Worm (Caenorhabditis elegans) whole organism, L2 larva: ENCODE results near the gene ptp-4A2.
A peak's percentile ranks its signal among the peaks of the same experiment; 100 is the strongest.

Experiments
- C34F6.9 ChIP-seq: fragments of 150-350 bp; optimal IDR thresholded peaks from 2 replicates; lab custom pipeline; 2014; ENCODE audit warnings: missing biosample characterization, missing genetic modification characterization
- F13H6.1 ChIP-seq: sonication (generic microtip); optimal IDR thresholded peaks from 2 replicates; lab custom pipeline; 2016; ENCODE audit warnings: missing genetic modification characterization, missing compliant biosample characterization
- R02D3.7 ChIP-seq: fragments of 150-350 bp; optimal IDR thresholded peaks from 2 replicates; lab custom pipeline; 2014; ENCODE audit warnings: missing biosample characterization, missing genetic modification characterization
- Y55F3AM.14 ChIP-seq: fragments of 200-800 bp; sonication (Bioruptor generic); optimal IDR thresholded peaks from 2 replicates; lab custom pipeline; 2018; ENCODE audit warnings: mild to moderate bottlenecking, missing genetic modification characterization, missing compliant biosample characterization
- aly-2 ChIP-seq: fragments of 150-350 bp; optimal IDR thresholded peaks from 2 replicates; lab custom pipeline; 2014; ENCODE audit warnings: missing biosample characterization, missing genetic modification characterization
- ama-1 ChIP-seq: fragments of 150-350 bp; optimal IDR thresholded peaks from 2 replicates; lab custom pipeline; 2018; ENCODE audit warnings: inconsistent platforms
- blmp-1 ChIP-seq: sonication (generic microtip); optimal IDR thresholded peaks from 2 replicates; lab custom pipeline; 2017; ENCODE audit warnings: missing genetic modification characterization, mild to moderate bottlenecking, missing compliant biosample characterization, antibody characterized with exemption, moderate library complexity; ENCODE audit not compliant: insufficient read depth
- ceh-16 ChIP-seq: fragments of 150-350 bp; optimal IDR thresholded peaks from 2 replicates; lab custom pipeline; 2014; ENCODE audit warnings: missing biosample characterization, missing genetic modification characterization
- ceh-82 ChIP-seq: fragments of 150-350 bp; optimal IDR thresholded peaks from 2 replicates; lab custom pipeline; 2014; ENCODE audit warnings: missing biosample characterization, missing genetic modification characterization
- crh-2 ChIP-seq: sonication (generic microtip); optimal IDR thresholded peaks from 2 replicates; lab custom pipeline; 2017; ENCODE audit warnings: missing biosample characterization, missing genetic modification characterization
- dmd-4 ChIP-seq: sonication (generic microtip); optimal IDR thresholded peaks from 2 replicates; lab custom pipeline; 2017; ENCODE audit warnings: missing biosample characterization, missing genetic modification characterization
- egl-27 ChIP-seq: sonication (generic microtip); optimal IDR thresholded peaks from 3 replicates; lab custom pipeline; 2017; ENCODE audit warnings: missing biosample characterization, missing genetic modification reagents, missing genetic modification characterization
- elt-1 ChIP-seq: fragments of 150-350 bp; optimal IDR thresholded peaks from 2 replicates; lab custom pipeline; 2014; ENCODE audit warnings: missing biosample characterization, missing genetic modification characterization
- elt-3 ChIP-seq: sonication (generic microtip); optimal IDR thresholded peaks from 2 replicates; lab custom pipeline; 2017; ENCODE audit warnings: missing biosample characterization, missing genetic modification characterization
- fos-1 ChIP-seq: fragments of 150-350 bp; optimal IDR thresholded peaks from 2 replicates; lab custom pipeline; 2014; ENCODE audit warnings: missing biosample characterization, missing genetic modification characterization
- lin-11 ChIP-seq: fragments of 150-350 bp; sonication (generic microtip); optimal IDR thresholded peaks from 2 replicates; lab custom pipeline; 2014; ENCODE audit warnings: missing biosample characterization, missing genetic modification characterization, inconsistent platforms, mixed read lengths
- lin-39 ChIP-seq: fragments of 150-350 bp; optimal IDR thresholded peaks from 2 replicates; lab custom pipeline; 2014; ENCODE audit warnings: missing biosample characterization, missing genetic modification reagents, missing genetic modification characterization
- mab-5 ChIP-seq: fragments of 150-350 bp; optimal IDR thresholded peaks from 2 replicates; lab custom pipeline; 2014; ENCODE audit warnings: missing biosample characterization, missing genetic modification characterization
- mdl-1 ChIP-seq, 2 experiments: fragments of 150-350 bp in 1 of 2; sonication (generic microtip) in 1 of 2; optimal IDR thresholded peaks; 2 replicates each; lab custom pipeline; 2017; ENCODE audit warnings: missing biosample characterization in 2 of 2, missing genetic modification characterization in 2 of 2
- nhr-10 ChIP-seq: sonication (generic microtip); optimal IDR thresholded peaks from 2 replicates; lab custom pipeline; 2017; ENCODE audit warnings: missing biosample characterization, missing genetic modification characterization
- nhr-129 ChIP-seq: fragments of 150-350 bp; optimal IDR thresholded peaks from 2 replicates; lab custom pipeline; 2014; ENCODE audit warnings: missing biosample characterization, missing genetic modification characterization
- nhr-21 ChIP-seq: fragments of 150-350 bp; optimal IDR thresholded peaks from 2 replicates; lab custom pipeline; 2014; ENCODE audit warnings: missing biosample characterization, missing genetic modification characterization
- nhr-23 ChIP-seq: fragments of 150-350 bp; optimal IDR thresholded peaks from 2 replicates; lab custom pipeline; 2014; ENCODE audit warnings: missing biosample characterization, missing genetic modification reagents, missing genetic modification characterization
- nhr-25 ChIP-seq: fragments of 150-350 bp; sonication (generic microtip); optimal IDR thresholded peaks from 3 replicates; lab custom pipeline; 2014; ENCODE audit warnings: missing biosample characterization, missing genetic modification characterization
- nhr-77 ChIP-seq: fragments of 150-350 bp; optimal IDR thresholded peaks from 2 replicates; lab custom pipeline; 2014; ENCODE audit warnings: missing biosample characterization, missing genetic modification characterization
- peb-1 ChIP-seq: fragments of 150-350 bp; optimal IDR thresholded peaks from 2 replicates; lab custom pipeline; 2014; ENCODE audit warnings: missing biosample characterization, missing genetic modification characterization
- sem-4 ChIP-seq: fragments of 150-350 bp; optimal IDR thresholded peaks from 2 replicates; lab custom pipeline; 2014; ENCODE audit warnings: missing biosample characterization, missing genetic modification reagents, missing genetic modification characterization
- skn-1 ChIP-seq: sonication (generic microtip); optimal IDR thresholded peaks from 2 replicates; lab custom pipeline; 2017; ENCODE audit warnings: missing biosample characterization, missing genetic modification characterization
- sma-3 ChIP-seq: sonication (generic microtip); optimal IDR thresholded peaks from 2 replicates; lab custom pipeline; 2016; ENCODE audit warnings: missing genetic modification reagents, missing genetic modification characterization, missing compliant biosample characterization
- sma-9 ChIP-seq, 2 experiments: fragments of 150-350 bp in 1 of 2; sonication (generic microtip) in 1 of 2; optimal IDR thresholded peaks; 2 replicates each; lab custom pipeline; 2014 to 2016; ENCODE audit warnings: missing genetic modification characterization in 2 of 2, mild to moderate bottlenecking in 1 of 2, missing biosample characterization in 1 of 2, missing compliant biosample characterization in 1 of 2, missing genetic modification reagents in 1 of 2, moderate library complexity in 1 of 2
- snpc-4 ChIP-seq: fragments of 150-350 bp; optimal IDR thresholded peaks from 2 replicates; lab custom pipeline; 2014; ENCODE audit warnings: missing biosample characterization, missing genetic modification characterization
- unc-39 ChIP-seq: fragments of 150-350 bp; optimal IDR thresholded peaks from 2 replicates; lab custom pipeline; 2014; ENCODE audit warnings: missing biosample characterization, missing genetic modification characterization
- unc-55 ChIP-seq: fragments of 150-350 bp; sonication (generic microtip); optimal IDR thresholded peaks from 3 replicates; lab custom pipeline; 2014; ENCODE audit warnings: missing biosample characterization, missing genetic modification reagents, missing genetic modification characterization
- unc-62 ChIP-seq: fragments of 150-350 bp; optimal IDR thresholded peaks from 2 replicates; lab custom pipeline; 2014; ENCODE audit warnings: missing biosample characterization, missing genetic modification reagents, missing genetic modification characterization
- zag-1 ChIP-seq: fragments of 150-350 bp; optimal IDR thresholded peaks from 2 replicates; lab custom pipeline; 2014; ENCODE audit warnings: missing biosample characterization, missing genetic modification characterization
- ztf-1 ChIP-seq: fragments of 200-800 bp; sonication (Bioruptor generic); conservative IDR thresholded peaks from 2 replicates; pipeline ENCODE4 v1.3.6; 2022; ENCODE audit warnings: missing genetic modification characterization, missing compliant biosample characterization
- ztf-11 ChIP-seq: sonication (generic microtip); optimal IDR thresholded peaks from 2 replicates; lab custom pipeline; 2017; ENCODE audit warnings: missing biosample characterization, missing genetic modification characterization
- ztf-4 ChIP-seq: fragments of 150-350 bp; optimal IDR thresholded peaks from 2 replicates; lab custom pipeline; 2014; ENCODE audit warnings: missing biosample characterization, missing genetic modification characterization

ptp-4A2 gene

ce11 chrX:3958252-3958651 is 15.1 kb upstream of the ptp-4A2 start, which contains the start of gene lin-18:
TSS of gene lin-18 (plus strand) at chrX:3958552.
- TF ChIP-seq blmp-1 (tag; lab: Kevin White, UChicago) (peak; percentile 52), aly-2 (tag; lab: Kevin White, UChicago) (no peak)

- TF ChIP-seq nhr-25 (tag; lab: Kevin White, UChicago) (no peak), C34F6.9 (tag; lab: Kevin White, UChicago) (peak; percentile 9), sem-4 (tag; lab: Kevin White, UChicago) (peak; percentile 33)
Observed at ce11 chrX:3957475-3958204, 14.5 kb upstream of the ptp-4A2 start.

ce11 chrX:3952737-3953136 is 9.6 kb upstream of the ptp-4A2 start:
- TF ChIP-seq egl-27 (tag; lab: Kevin White, UChicago) (no peak), F13H6.1 (tag; lab: Kevin White, UChicago) (no peak), sma-9 (GFP tag; optimal IDR thresholded peaks at IDR 0.05; lab: Kevin White, UChicago) (no peak), sma-9 (tag; optimal IDR thresholded peaks at IDR 0.05; lab: Kevin White, UChicago) (no peak), elt-1 (tag; lab: Kevin White, UChicago) (no peak), mdl-1 (tag; optimal IDR thresholded peaks at IDR 0.05; lab: Kevin White, UChicago) (no peak), unc-39 (no peak), peb-1 (no peak), sma-3 (GFP tag; lab: Kevin White, UChicago) (no peak), nhr-21 (tag; lab: Kevin White, UChicago) (no peak), lin-39 (tag; lab: Kevin White, UChicago) (no peak), Y55F3AM.14 (GFP tag; lab: Kevin White, UChicago) (no peak), ztf-1 (GFP tag; lab: Robert Waterston, UW) (no peak)

ce11 chrX:3949763-3950162 is 6.7 kb upstream of the ptp-4A2 start:
- no peak for TF ChIP-seq ama-1 (lab: Kevin White, UChicago)
- TF ChIP-seq nhr-21 (tag; lab: Kevin White, UChicago): no peak
- no peak for TF ChIP-seq ztf-1 (GFP tag; lab: Robert Waterston, UW)
- TF ChIP-seq elt-3 (tag; lab: Kevin White, UChicago): no peak
- no peak for TF ChIP-seq sma-3 (GFP tag; lab: Kevin White, UChicago)
- TF ChIP-seq nhr-77 (tag; lab: Kevin White, UChicago): no peak
- no peak for TF ChIP-seq peb-1
- no peak for TF ChIP-seq snpc-4
- no peak for TF ChIP-seq nhr-25 (tag; lab: Kevin White, UChicago)
- TF ChIP-seq elt-1 (tag; lab: Kevin White, UChicago): no peak
- TF ChIP-seq nhr-23 (tag; lab: Kevin White, UChicago): no peak
- TF ChIP-seq crh-2 (tag; lab: Kevin White, UChicago): no peak
- TF ChIP-seq zag-1 (tag; lab: Kevin White, UChicago): no peak
- no peak for TF ChIP-seq nhr-10
- no peak for TF ChIP-seq ztf-4 (tag; lab: Kevin White, UChicago)
- no peak for TF ChIP-seq sem-4 (tag; lab: Kevin White, UChicago)
- TF ChIP-seq, all 48 proteins: peak for 0

- TF ChIP-seq skn-1 (no peak), aly-2 (tag; lab: Kevin White, UChicago) (no peak), sma-9 (GFP tag; optimal IDR thresholded peaks at IDR 0.05; lab: Kevin White, UChicago) (no peak), sma-9 (tag; optimal IDR thresholded peaks at IDR 0.05; lab: Kevin White, UChicago) (no peak), fos-1 (tag; lab: Kevin White, UChicago) (peak; percentile 49)
Observed at ce11 chrX:3949026-3949425, 5.9 kb upstream of the ptp-4A2 start.

ce11 chrX:3945681-3946080 is 2.6 kb upstream of the ptp-4A2 start:
- TF ChIP-seq ztf-11 (tag; lab: Kevin White, UChicago) (no peak), zag-1 (tag; lab: Kevin White, UChicago) (peak; percentile 32), unc-55 (peak; percentile 34), mdl-1 (tag; optimal IDR thresholded peaks at IDR 0.05; lab: Kevin White, UChicago) (peak in 1 of 2 experiments; percentile 21), lin-11 (tag; lab: Kevin White, UChicago) (peak; percentile 35), C34F6.9 (tag; lab: Kevin White, UChicago) (peak; percentile 43), Y55F3AM.14 (GFP tag; lab: Kevin White, UChicago) (no peak), nhr-23 (tag; lab: Kevin White, UChicago) (no peak), dmd-4 (no peak), F13H6.1 (tag; lab: Kevin White, UChicago) (peak; percentile 75), sem-4 (tag; lab: Kevin White, UChicago) (peak; percentile 3), mab-5 (tag; lab: Kevin White, UChicago) (peak; percentile 29), ceh-82 (tag; lab: Kevin White, UChicago) (no peak), unc-62 (no peak), crh-2 (tag; lab: Kevin White, UChicago) (peak; percentile 31), nhr-10 (no peak), nhr-129 (peak; percentile 70), ztf-4 (tag; lab: Kevin White, UChicago) (no peak), R02D3.7 (tag; lab: Kevin White, UChicago) (no peak), sma-9 (GFP tag; optimal IDR thresholded peaks at IDR 0.05; lab: Kevin White, UChicago) (peak; percentile 47), sma-9 (tag; optimal IDR thresholded peaks at IDR 0.05; lab: Kevin White, UChicago) (no peak), ceh-16 (tag; lab: Kevin White, UChicago) (no peak), nhr-77 (tag; lab: Kevin White, UChicago) (no peak), blmp-1 (tag; lab: Kevin White, UChicago) (no peak), unc-39 (no peak), fos-1 (tag; lab: Kevin White, UChicago) (no peak)
